In genomic region chr3L:12501249-12501648, dm6 we compare ENCODE assay signal across 5 fruit fly cellular contexts.
TF ChIP-seq lines count a peak whose summit lies in the region.

TSS of gene CG10638 (minus strand) at chr3L:12501311.
TSS of gene CG10681 (plus strand) at chr3L:12501513.

- peak; percentile 2 for TF ChIP-seq CTCF in whole organism, embryonic (GFP tag; optimal IDR thresholded peaks at IDR 0.05; lab: Kevin White, UChicago)

TF ChIP-seq in whole organism, adult, 20 proteins besides CTCF, POLR2A, EP300 and RAD21 (continues in another document):
- TF ChIP-seq CG5204 (GFP tag; optimal IDR thresholded peaks at IDR 0.05; lab: Kevin White, UChicago) (no peak), CG1620 (GFP tag; optimal IDR thresholded peaks at IDR 0.05; lab: Kevin White, UChicago) (peak; percentile 66), CG33017 (tag; optimal IDR thresholded peaks at IDR 0.05; lab: Kevin White, UChicago) (peak; percentile 44), Mnt (GFP tag; optimal IDR thresholded peaks at IDR 0.05; lab: Kevin White, UChicago) (peak; percentile 58), kay (GFP tag; lab: Kevin White, UChicago; ENCODE audit: borderline replicate concordance) (peak; percentile 95), CG12768 (GFP tag; optimal IDR thresholded peaks at IDR 0.05; lab: Kevin White, UChicago) (peak; percentile 38), tj (GFP tag; optimal IDR thresholded peaks at IDR 0.05; lab: Kevin White, UChicago) (peak; percentile 9), ovo (GFP tag; optimal IDR thresholded peaks at IDR 0.05; lab: Kevin White, UChicago) (no peak), CG14711 (tag; optimal IDR thresholded peaks at IDR 0.05; lab: Kevin White, UChicago) (peak; percentile 73), CG11617 (GFP tag; optimal IDR thresholded peaks at IDR 0.05; lab: Kevin White, UChicago) (peak; percentile 57), cnc (optimal IDR thresholded peaks at IDR 0.05; lab: Kevin White, UChicago) (no peak), CG7045 (GFP tag; optimal IDR thresholded peaks at IDR 0.05; lab: Kevin White, UChicago) (peak; percentile 44), bab1 (GFP tag; optimal IDR thresholded peaks at IDR 0.05; lab: Kevin White, UChicago) (peak; percentile 55), pad (GFP tag; optimal IDR thresholded peaks at IDR 0.05; lab: Kevin White, UChicago) (peak; percentile 54), toe (GFP tag; optimal IDR thresholded peaks at IDR 0.05; lab: Kevin White, UChicago) (no peak), Hr96 (GFP tag; optimal IDR thresholded peaks at IDR 0.05; lab: Kevin White, UChicago) (no peak), CG7101 (tag; optimal IDR thresholded peaks at IDR 0.05; lab: Kevin White, UChicago) (peak; percentile 71), Crg-1 (GFP tag; optimal IDR thresholded peaks at IDR 0.05; lab: Kevin White, UChicago) (peak; percentile 73)

TF ChIP-seq in whole organism, embryonic, 481 proteins besides CTCF, POLR2A, EP300 and RAD21 (continues in another document):
- no peak for TF ChIP-seq dysf (GFP tag; IDR thresholded peaks at IDR 0.05; lab: Robert Waterston, UW)
- no peak for TF ChIP-seq CG7372 (GFP tag; IDR thresholded peaks at IDR 0.05; lab: Robert Waterston, UW)
- TF ChIP-seq gcm (GFP tag; optimal IDR thresholded peaks at IDR 0.05; lab: Kevin White, UChicago) = peak; percentile 59
- TF ChIP-seq Drgx (GFP tag; IDR thresholded peaks at IDR 0.05; lab: Robert Waterston, UW) = no peak
- TF ChIP-seq ab (GFP tag; optimal IDR thresholded peaks at IDR 0.05; lab: Kevin White, UChicago) = no peak
- TF ChIP-seq dati (GFP tag; IDR thresholded peaks at IDR 0.05; lab: Robert Waterston, UW) = no peak
- peak; percentile 78 for TF ChIP-seq ftz-f1 (GFP tag; optimal IDR thresholded peaks at IDR 0.05; lab: Kevin White, UChicago)
- TF ChIP-seq Taf1 (GFP tag; IDR thresholded peaks at IDR 0.05; lab: Robert Waterston, UW) = no peak
- TF ChIP-seq Hey (tag; optimal IDR thresholded peaks at IDR 0.05; lab: Kevin White, UChicago) = no peak
- TF ChIP-seq Gug (GFP tag; IDR thresholded peaks at IDR 0.05; lab: Robert Waterston, UW) = no peak
- TF ChIP-seq CHES-1-like (GFP tag; optimal IDR thresholded peaks at IDR 0.05; lab: Kevin White, UChicago) = peak; percentile 3
- 0 out of 4 replicates have a peak, but pooled peaks have one; percentile 11 for TF ChIP-seq Dll (GFP tag; IDR thresholded peaks at IDR 0.05; lab: Robert Waterston, UW; ENCODE audit: partially characterized antibody)
- TF ChIP-seq CG8944 (GFP tag; optimal IDR thresholded peaks at IDR 0.05; lab: Kevin White, UChicago) = no peak
- 0 out of 2 replicates have a peak, but pooled peaks have one; percentile 11 for TF ChIP-seq Scr (GFP tag; IDR thresholded peaks at IDR 0.05; lab: Robert Waterston, UW; ENCODE audit: partially characterized antibody)
- peak; percentile 65 for TF ChIP-seq CG13287 (GFP tag; IDR thresholded peaks at IDR 0.05; lab: Robert Waterston, UW; ENCODE audit: partially characterized antibody)
- TF ChIP-seq Ravus (GFP tag; IDR thresholded peaks at IDR 0.05; lab: Robert Waterston, UW) = no peak
- TF ChIP-seq Elba2 (GFP tag; optimal IDR thresholded peaks at IDR 0.05; lab: Kevin White, UChicago) = no peak
- no peak for TF ChIP-seq rib (GFP tag; IDR thresholded peaks at IDR 0.05; lab: Robert Waterston, UW)

TF ChIP-seq in whole organism, prepupa, 60 proteins besides CTCF, POLR2A, EP300 and RAD21 (continues in another document):
- TF ChIP-seq OdsH (GFP tag; optimal IDR thresholded peaks at IDR 0.05; lab: Kevin White, UChicago) (peak; percentile 23), Blimp-1 (GFP tag; optimal IDR thresholded peaks at IDR 0.05; lab: Kevin White, UChicago) (peak; percentile 8), dsx (GFP tag; optimal IDR thresholded peaks at IDR 0.05; lab: Kevin White, UChicago; ENCODE audit: poor library complexity, severe bottlenecking) (peak; percentile 13), Hr38 (GFP tag; optimal IDR thresholded peaks at IDR 0.05; lab: Kevin White, UChicago) (no peak), CG10669 (GFP tag; optimal IDR thresholded peaks at IDR 0.05; lab: Kevin White, UChicago) (no peak), Sox102F (GFP tag; optimal IDR thresholded peaks at IDR 0.05; lab: Kevin White, UChicago) (no peak), CG6276 (GFP tag; optimal IDR thresholded peaks at IDR 0.05; lab: Kevin White, UChicago) (no peak), Lpt (GFP tag; optimal IDR thresholded peaks at IDR 0.05; lab: Kevin White, UChicago) (no peak), Ets96B (tag; optimal IDR thresholded peaks at IDR 0.05; lab: Kevin White, UChicago) (peak; percentile 26), vri (GFP tag; optimal IDR thresholded peaks at IDR 0.05; lab: Kevin White, UChicago) (peak; percentile 59), Hr39 (GFP tag; optimal IDR thresholded peaks at IDR 0.05; lab: Kevin White, UChicago) (no peak), CG4318 (GFP tag; optimal IDR thresholded peaks at IDR 0.05; lab: Kevin White, UChicago) (no peak), CG10631 (GFP tag; optimal IDR thresholded peaks at IDR 0.05; lab: Kevin White, UChicago) (peak; percentile 45), Smox (GFP tag; optimal IDR thresholded peaks at IDR 0.05; lab: Kevin White, UChicago) (no peak), Eip78C (GFP tag; lab: Kevin White, UChicago) (peak; percentile 88), CG6854 (GFP tag; optimal IDR thresholded peaks at IDR 0.05; lab: Kevin White, UChicago) (peak; percentile 33), CG7368 (GFP tag; optimal IDR thresholded peaks at IDR 0.05; lab: Kevin White, UChicago) (no peak), svp (GFP tag; lab: Kevin White, UChicago) (no peak), CG8632 (GFP tag; optimal IDR thresholded peaks at IDR 0.05; lab: Kevin White, UChicago) (peak; percentile 4), dac (GFP tag; optimal IDR thresholded peaks at IDR 0.05; lab: Kevin White, UChicago) (no peak)

TF ChIP-seq in whole organism, pupa, 21 proteins besides CTCF, POLR2A, EP300 and RAD21:
- TF ChIP-seq rn (GFP tag; IDR thresholded peaks at IDR 0.05; lab: Robert Waterston, UW) = no peak
- no peak for TF ChIP-seq D1 (tag; optimal IDR thresholded peaks at IDR 0.05; lab: Kevin White, UChicago)
- TF ChIP-seq CG17806 (tag; optimal IDR thresholded peaks at IDR 0.05; lab: Kevin White, UChicago) = peak; percentile 11
- no peak for TF ChIP-seq CG10348 (GFP tag; IDR thresholded peaks at IDR 0.05; lab: Robert Waterston, UW)
- TF ChIP-seq CG8159 (tag; optimal IDR thresholded peaks at IDR 0.05; lab: Kevin White, UChicago) = peak; percentile 16
- no peak for TF ChIP-seq CG13204 (GFP tag; optimal IDR thresholded peaks at IDR 0.05; lab: Kevin White, UChicago)
- TF ChIP-seq CG15710 (tag; optimal IDR thresholded peaks at IDR 0.05; lab: Kevin White, UChicago) = peak; percentile 40
- peak; percentile 3 for TF ChIP-seq CG9948 (tag; optimal IDR thresholded peaks at IDR 0.05; lab: Kevin White, UChicago)
- TF ChIP-seq CG32121 (GFP tag; IDR thresholded peaks at IDR 0.05; lab: Robert Waterston, UW) = no peak
- no peak for TF ChIP-seq gl (tag; optimal IDR thresholded peaks at IDR 0.05; lab: Kevin White, UChicago)
- TF ChIP-seq EcR (GFP tag; optimal IDR thresholded peaks at IDR 0.05; lab: Kevin White, UChicago) = no peak
- peak; percentile 27 for TF ChIP-seq Snoo (tag; optimal IDR thresholded peaks at IDR 0.05; lab: Kevin White, UChicago)
- no peak for TF ChIP-seq CG4496 (GFP tag; IDR thresholded peaks at IDR 0.05; lab: Robert Waterston, UW)

TF ChIP-seq in whole organism, wandering third instar larva, 38 proteins besides CTCF, POLR2A, EP300 and RAD21 (continues in another document):
- no peak for TF ChIP-seq Hr78 (GFP tag; optimal IDR thresholded peaks at IDR 0.05; lab: Kevin White, UChicago)
- no peak for TF ChIP-seq pan (optimal IDR thresholded peaks at IDR 0.05; lab: Kevin White, UChicago)
- no peak for TF ChIP-seq CG9705 (GFP tag; optimal IDR thresholded peaks at IDR 0.05; lab: Kevin White, UChicago)
- TF ChIP-seq Dfd (GFP tag; optimal IDR thresholded peaks at IDR 0.05; lab: Kevin White, UChicago) = no peak
- peak in 1 of 2 experiments; percentile 68 for TF ChIP-seq foxo (GFP tag; optimal IDR thresholded peaks at IDR 0.05; lab: Kevin White, UChicago)
- peak; percentile 47 for TF ChIP-seq HLH106 (tag; optimal IDR thresholded peaks at IDR 0.05; lab: Kevin White, UChicago)
- TF ChIP-seq tai (GFP tag; optimal IDR thresholded peaks at IDR 0.05; lab: Kevin White, UChicago) = no peak
- peak; percentile 1 for TF ChIP-seq Myc (optimal IDR thresholded peaks at IDR 0.05; lab: Kevin White, UChicago)
- TF ChIP-seq usp (GFP tag; optimal IDR thresholded peaks at IDR 0.05; lab: Kevin White, UChicago) = no peak
- peak; percentile 45 for TF ChIP-seq Sp1 (GFP tag; optimal IDR thresholded peaks at IDR 0.05; lab: Kevin White, UChicago)
- peak; percentile 41 for TF ChIP-seq CG32264 (GFP tag; optimal IDR thresholded peaks at IDR 0.05; lab: Kevin White, UChicago)
- no peak for TF ChIP-seq Rel (GFP tag; optimal IDR thresholded peaks at IDR 0.05; lab: Kevin White, UChicago)
- peak; percentile 55 for TF ChIP-seq Rel (tag; optimal IDR thresholded peaks at IDR 0.05; lab: Kevin White, UChicago)
- peak; percentile 44 for TF ChIP-seq br (GFP tag; optimal IDR thresholded peaks at IDR 0.05; lab: Kevin White, UChicago)
- no peak for TF ChIP-seq brk (GFP tag; optimal IDR thresholded peaks at IDR 0.05; lab: Kevin White, UChicago)
- peak; percentile 59 for TF ChIP-seq fru (GFP tag; optimal IDR thresholded peaks at IDR 0.05; lab: Kevin White, UChicago)
- peak; percentile 79 for TF ChIP-seq Hnf4 (GFP tag; optimal IDR thresholded peaks at IDR 0.05; lab: Kevin White, UChicago)
- peak; percentile 77 for TF ChIP-seq Jra (GFP tag; optimal IDR thresholded peaks at IDR 0.05; lab: Kevin White, UChicago)
- no peak for TF ChIP-seq CrebA (GFP tag; optimal IDR thresholded peaks at IDR 0.05; lab: Kevin White, UChicago; ENCODE audit: borderline replicate concordance)
- peak; percentile 8 for TF ChIP-seq Hr83 (GFP tag; optimal IDR thresholded peaks at IDR 0.05; lab: Kevin White, UChicago; ENCODE audit: poor library complexity, severe bottlenecking)
- TF ChIP-seq sv (GFP tag; optimal IDR thresholded peaks at IDR 0.05; lab: Kevin White, UChicago) = peak; percentile 58
- TF ChIP-seq rgr (GFP tag; optimal IDR thresholded peaks at IDR 0.05; lab: Kevin White, UChicago) = peak; percentile 65
- no peak for TF ChIP-seq lola (GFP tag; optimal IDR thresholded peaks at IDR 0.05; lab: Kevin White, UChicago)
- TF ChIP-seq Vsx2 (GFP tag; optimal IDR thresholded peaks at IDR 0.05; lab: Kevin White, UChicago; ENCODE audit: partially characterized antibody) = no peak
- peak; percentile 40 for TF ChIP-seq OdsH (GFP tag; optimal IDR thresholded peaks at IDR 0.05; lab: Kevin White, UChicago)
- peak; percentile 83 for TF ChIP-seq sage (GFP tag; optimal IDR thresholded peaks at IDR 0.05; lab: Kevin White, UChicago)
- TF ChIP-seq GATAd (GFP tag; optimal IDR thresholded peaks at IDR 0.05; lab: Kevin White, UChicago) = no peak
- peak; percentile 61 for TF ChIP-seq dsf (GFP tag; optimal IDR thresholded peaks at IDR 0.05; lab: Kevin White, UChicago; ENCODE audit: borderline replicate concordance)
- peak; percentile 31 for TF ChIP-seq woc (GFP tag; optimal IDR thresholded peaks at IDR 0.05; lab: Kevin White, UChicago)
- peak; percentile 40 for TF ChIP-seq ey (GFP tag; optimal IDR thresholded peaks at IDR 0.05; lab: Kevin White, UChicago)
- no peak for TF ChIP-seq N (GFP tag; optimal IDR thresholded peaks at IDR 0.05; lab: Kevin White, UChicago)
